Fruit fly (Drosophila melanogaster) whole organism, pupa: ENCODE results near the gene CG32590.
A peak's percentile ranks its signal among the peaks of the same experiment; 100 is the strongest.

Source experiments
- CG10348 ChIP-seq: fragments of 200-800 bp; sonication (Bioruptor generic); IDR thresholded peaks from 2 replicates; pipeline ENCODE4 v1.3.6; 2022; ENCODE audit warnings: missing biosample characterization, missing genetic modification characterization
- CG12605 ChIP-seq: fragments of 200-800 bp; sonication (Bioruptor generic); IDR thresholded peaks from 2 replicates; pipeline ENCODE4 v1.3.6; 2022; ENCODE audit warnings: missing biosample characterization, missing genetic modification characterization
- CG13204 ChIP-seq: fragments of 200-800 bp; sonication (Bioruptor generic); optimal IDR thresholded peaks from 2 replicates; lab custom pipeline; 2018; ENCODE audit warnings: missing biosample characterization, mild to moderate bottlenecking, missing genetic modification characterization, moderate library complexity
- CG14655 ChIP-seq: fragments of 200-800 bp; sonication (Bioruptor generic); optimal IDR thresholded peaks from 3 replicates; lab custom pipeline; 2017; ENCODE audit warnings: mild to moderate bottlenecking, missing biosample characterization, missing genetic modification reagents, missing genetic modification characterization
- CG15710 ChIP-seq: fragments of 200-800 bp; sonication (Bioruptor generic); optimal IDR thresholded peaks from 2 replicates; lab custom pipeline; 2018; ENCODE audit warnings: missing biosample characterization, mild to moderate bottlenecking, missing genetic modification characterization, moderate library complexity
- CG17806 ChIP-seq: fragments of 200-800 bp; sonication (Bioruptor generic); optimal IDR thresholded peaks from 2 replicates; lab custom pipeline; 2018; ENCODE audit warnings: missing biosample characterization, mild to moderate bottlenecking, missing genetic modification characterization, moderate library complexity
- CG32121 ChIP-seq: fragments of 200-800 bp; sonication (Bioruptor generic); IDR thresholded peaks from 2 replicates; pipeline ENCODE4 v1.3.6; 2022; ENCODE audit warnings: missing biosample characterization, missing genetic modification characterization
- CG34367 ChIP-seq: fragments of 200-800 bp; sonication (Bioruptor generic); optimal IDR thresholded peaks from 2 replicates; lab custom pipeline; 2018; ENCODE audit warnings: missing biosample characterization, mild to moderate bottlenecking, missing genetic modification characterization
- CG4496 ChIP-seq: fragments of 200-800 bp; sonication (Bioruptor generic); IDR thresholded peaks from 3 replicates; pipeline ENCODE4 v1.3.6; 2022; ENCODE audit warnings: missing biosample characterization, missing genetic modification characterization
- CG8159 ChIP-seq: fragments of 200-800 bp; sonication (Bioruptor generic); optimal IDR thresholded peaks from 3 replicates; lab custom pipeline; 2018; ENCODE audit warnings: missing biosample characterization, mild to moderate bottlenecking, missing genetic modification characterization, moderate library complexity
- CG8301 ChIP-seq: fragments of 200-800 bp; sonication (Bioruptor generic); optimal IDR thresholded peaks from 2 replicates; lab custom pipeline; 2018; ENCODE audit warnings: missing biosample characterization, mild to moderate bottlenecking, missing genetic modification characterization
- CG9948 ChIP-seq: fragments of 200-800 bp; sonication (Bioruptor generic); optimal IDR thresholded peaks from 2 replicates; lab custom pipeline; 2018; ENCODE audit warnings: missing biosample characterization, mild to moderate bottlenecking, missing genetic modification characterization, moderate library complexity
- D1 ChIP-seq: fragments of 200-800 bp; sonication (Bioruptor generic); optimal IDR thresholded peaks from 2 replicates; lab custom pipeline; 2018; ENCODE audit warnings: missing biosample characterization, mild to moderate bottlenecking, missing genetic modification characterization, moderate library complexity
- EcR ChIP-seq: fragments of 200-800 bp; sonication (Bioruptor generic); optimal IDR thresholded peaks from 3 replicates; lab custom pipeline; 2019; ENCODE audit warnings: missing biosample characterization, missing genetic modification characterization, mild to moderate bottlenecking, moderate library complexity, missing genetic modification reagents
- Ets98B ChIP-seq: fragments of 200-800 bp; sonication (Bioruptor generic); IDR thresholded peaks from 2 replicates; pipeline ENCODE4 v1.3.6; 2022; ENCODE audit warnings: missing biosample characterization, missing genetic modification characterization
- Pif1A ChIP-seq: fragments of 200-800 bp; sonication (Bioruptor generic); optimal IDR thresholded peaks from 3 replicates; lab custom pipeline; 2016; ENCODE audit warnings: missing biosample characterization, missing genetic modification characterization
- Pif1B ChIP-seq: fragments of 200-800 bp; sonication (Bioruptor generic); optimal IDR thresholded peaks from 3 replicates; lab custom pipeline; 2016; ENCODE audit warnings: missing biosample characterization, missing genetic modification characterization
- Snoo ChIP-seq: fragments of 200-800 bp; sonication (Bioruptor generic); optimal IDR thresholded peaks from 3 replicates; lab custom pipeline; 2017; ENCODE audit warnings: missing biosample characterization, mild to moderate bottlenecking, missing genetic modification characterization, inconsistent platforms
- fd96Ca ChIP-seq: fragments of 200-800 bp; sonication (Bioruptor generic); IDR thresholded peaks from 3 replicates; pipeline ENCODE4 v1.3.6; 2022; ENCODE audit warnings: missing biosample characterization, missing genetic modification characterization
- gl ChIP-seq: fragments of 200-800 bp; sonication (Bioruptor generic); optimal IDR thresholded peaks from 2 replicates; lab custom pipeline; 2018; ENCODE audit warnings: missing biosample characterization, mild to moderate bottlenecking, missing genetic modification characterization
- rn ChIP-seq: fragments of 200-800 bp; sonication (Bioruptor generic); IDR thresholded peaks from 2 replicates; pipeline ENCODE4 v1.3.6; 2022; ENCODE audit warnings: missing biosample characterization, missing genetic modification characterization

CG32590 gene

dm6 chrX:14839047-14839446 lies at the start of gene CG32590, which contains the start of gene Flo2:
Gene CG32590 (minus strand): TSS chrX:14839106.
Gene Flo2 (plus strand): TSS chrX:14839376.
- TF ChIP-seq D1 (tag; lab: Kevin White, UChicago): no peak
- peak; percentile 81 for TF ChIP-seq CG32121 (GFP tag; lab: Robert Waterston, UW)
- TF ChIP-seq EcR (GFP tag; lab: Kevin White, UChicago): no peak
- TF ChIP-seq fd96Ca (GFP tag; lab: Robert Waterston, UW): peak; percentile 72; the same call in 2 of the 3 replicates
- peak; percentile 36 for TF ChIP-seq CG12605
- TF ChIP-seq CG8159 (tag; lab: Kevin White, UChicago): peak; percentile 33
- peak; percentile 10 for TF ChIP-seq Snoo (tag; lab: Kevin White, UChicago)
- TF ChIP-seq CG9948 (tag; lab: Kevin White, UChicago): peak; percentile 38
- no peak for TF ChIP-seq CG13204 (GFP tag; lab: Kevin White, UChicago)
- TF ChIP-seq Ets98B (GFP tag; lab: Robert Waterston, UW): peak; percentile 77
- TF ChIP-seq CG14655 (GFP tag; lab: Kevin White, UChicago): no peak
- TF ChIP-seq Pif1A (GFP tag; lab: Kevin White, UChicago): peak; percentile 51
- TF ChIP-seq CG34367 (tag; lab: Kevin White, UChicago): peak; percentile 50
- TF ChIP-seq CG15710 (tag; lab: Kevin White, UChicago): peak; percentile 60
- TF ChIP-seq CG8301 (tag; lab: Kevin White, UChicago): peak; percentile 16
- TF ChIP-seq CG17806 (tag; lab: Kevin White, UChicago): peak; percentile 46
- peak; percentile 80 for TF ChIP-seq CG4496 (GFP tag; lab: Robert Waterston, UW)
- TF ChIP-seq Pif1B (GFP tag; lab: Kevin White, UChicago): no peak
- no peak for TF ChIP-seq CG10348
- no peak for TF ChIP-seq gl (tag; lab: Kevin White, UChicago)
- TF ChIP-seq rn: 0 out of 2 replicates have a peak, but pooled peaks have one; percentile 20

dm6 chrX:14885554-14885953 lies 46.6 kb upstream of the CG32590 start:
- TF ChIP-seq Pif1B (GFP tag; lab: Kevin White, UChicago) (no peak), CG8159 (tag; lab: Kevin White, UChicago) (no peak), CG10348 (no peak), CG8301 (tag; lab: Kevin White, UChicago) (no peak), D1 (tag; lab: Kevin White, UChicago) (no peak), CG12605 (no peak), CG17806 (tag; lab: Kevin White, UChicago) (no peak), Ets98B (GFP tag; lab: Robert Waterston, UW) (no peak), fd96Ca (GFP tag; lab: Robert Waterston, UW) (no peak)
- TF ChIP-seq, all 21 proteins: peak for 0

- no peak for TF ChIP-seq gl (tag; lab: Kevin White, UChicago)
- no peak for TF ChIP-seq D1 (tag; lab: Kevin White, UChicago)
- no peak for TF ChIP-seq CG9948 (tag; lab: Kevin White, UChicago)
- TF ChIP-seq rn: no peak
- TF ChIP-seq CG15710 (tag; lab: Kevin White, UChicago): no peak
- no peak for TF ChIP-seq fd96Ca (GFP tag; lab: Robert Waterston, UW)
- no peak for TF ChIP-seq CG13204 (GFP tag; lab: Kevin White, UChicago)
- TF ChIP-seq Pif1B (GFP tag; lab: Kevin White, UChicago): no peak
- no peak for TF ChIP-seq CG17806 (tag; lab: Kevin White, UChicago)
- no peak for TF ChIP-seq CG4496 (GFP tag; lab: Robert Waterston, UW)
- no peak for TF ChIP-seq CG8301 (tag; lab: Kevin White, UChicago)
- no peak for TF ChIP-seq EcR (GFP tag; lab: Kevin White, UChicago)
- no peak for TF ChIP-seq CG14655 (GFP tag; lab: Kevin White, UChicago)
- TF ChIP-seq CG12605: no peak
- TF ChIP-seq Ets98B (GFP tag; lab: Robert Waterston, UW): no peak
- TF ChIP-seq Pif1A (GFP tag; lab: Kevin White, UChicago): no peak
Observed at dm6 chrX:14883993-14884392, 45.1 kb upstream of the CG32590 start.

dm6 chrX:14882536-14883118 lies 43.7 kb upstream of the CG32590 start, which contains the start of the genes CG45064 and CG45065:
Gene CG45064 (minus strand): TSS chrX:14882586.
Gene CG45065 (minus strand): TSS chrX:14882586.
- TF ChIP-seq CG8159 (tag; lab: Kevin White, UChicago) (peak; percentile 67), D1 (tag; lab: Kevin White, UChicago) (no peak), CG8301 (tag; lab: Kevin White, UChicago) (peak; percentile 73), Pif1B (GFP tag; lab: Kevin White, UChicago) (peak; percentile 85), CG34367 (tag; lab: Kevin White, UChicago) (peak; percentile 37), EcR (GFP tag; lab: Kevin White, UChicago) (no peak), Snoo (tag; lab: Kevin White, UChicago) (peak; percentile 54), CG10348 (0 out of 2 replicates have a peak, but pooled peaks have one; percentile 38), CG14655 (GFP tag; lab: Kevin White, UChicago) (peak; percentile 56), fd96Ca (GFP tag; lab: Robert Waterston, UW) (peak; percentile 87), rn (peak; percentile 71), CG32121 (GFP tag; lab: Robert Waterston, UW) (peak; percentile 91), CG13204 (GFP tag; lab: Kevin White, UChicago) (no peak), CG17806 (tag; lab: Kevin White, UChicago) (peak; percentile 70), CG15710 (tag; lab: Kevin White, UChicago) (peak; percentile 61), gl (tag; lab: Kevin White, UChicago) (no peak), CG12605 (peak; percentile 82), Ets98B (GFP tag; lab: Robert Waterston, UW) (peak; percentile 93), CG4496 (GFP tag; lab: Robert Waterston, UW) (peak; percentile 92), Pif1A (GFP tag; lab: Kevin White, UChicago) (peak; percentile 89), CG9948 (tag; lab: Kevin White, UChicago) (peak; percentile 68)

- TF ChIP-seq gl (tag; lab: Kevin White, UChicago) (no peak), CG15710 (tag; lab: Kevin White, UChicago) (no peak), Pif1A (GFP tag; lab: Kevin White, UChicago) (no peak), CG8301 (tag; lab: Kevin White, UChicago) (no peak), Ets98B (GFP tag; lab: Robert Waterston, UW) (no peak), rn (no peak), Snoo (tag; lab: Kevin White, UChicago) (no peak), CG13204 (GFP tag; lab: Kevin White, UChicago) (no peak), CG17806 (tag; lab: Kevin White, UChicago) (no peak)
Observed at dm6 chrX:14878917-14879316, 40.0 kb upstream of the CG32590 start.
